Worm (Caenorhabditis elegans) whole organism, L3 larva: ENCODE results near the gene mbl-1.

Experiments used
- ama-1 ChIP-seq: fragments of 150-350 bp; optimal IDR thresholded peaks from 2 replicates; lab custom pipeline; 2018
- ceh-9 ChIP-seq: sonication (generic microtip); optimal IDR thresholded peaks from 2 replicates; lab custom pipeline; 2018; ENCODE audit warnings: missing biosample characterization, missing genetic modification characterization
- hmg-11 ChIP-seq: sonication (generic microtip); optimal IDR thresholded peaks from 2 replicates; lab custom pipeline; 2016; ENCODE audit warnings: missing genetic modification characterization, missing compliant biosample characterization
- pqm-1 ChIP-seq: fragments of 150-350 bp; optimal IDR thresholded peaks from 2 replicates; lab custom pipeline; 2017; ENCODE audit warnings: missing biosample characterization, missing genetic modification characterization, inconsistent platforms

- TF ChIP-seq ama-1 (lab: Kevin White, UChicago): no peak
- TF ChIP-seq ceh-9: no peak
- TF ChIP-seq hmg-11 (tag; lab: Kevin White, UChicago): no peak
- TF ChIP-seq pqm-1: no peak
Observed at ce11 chrX:17034773-17035172, 56.4 kb downstream of the mbl-1 start.
